Worm (Caenorhabditis elegans) whole organism, L3 larva: Measurements from ENCODE around the gene srw-89.

Source experiments
- ama-1 ChIP-seq: fragments of 150-350 bp; optimal IDR thresholded peaks from 2 replicates; lab custom pipeline; 2018
- ceh-82 ChIP-seq: fragments of 150-350 bp; optimal IDR thresholded peaks from 2 replicates; lab custom pipeline; 2014; ENCODE audit warnings: missing biosample characterization, missing genetic modification characterization
- ceh-9 ChIP-seq: sonication (generic microtip); optimal IDR thresholded peaks from 2 replicates; lab custom pipeline; 2018; ENCODE audit warnings: missing biosample characterization, missing genetic modification characterization
- elt-2 ChIP-seq: sonication (generic microtip); optimal IDR thresholded peaks from 2 replicates; lab custom pipeline; 2016; ENCODE audit warnings: missing genetic modification reagents, mild to moderate bottlenecking, missing genetic modification characterization, missing compliant biosample characterization
- fkh-10 ChIP-seq: sonication (generic microtip); optimal IDR thresholded peaks from 2 replicates; lab custom pipeline; 2017; ENCODE audit warnings: missing biosample characterization, missing genetic modification reagents, missing genetic modification characterization
- fos-1 ChIP-seq: fragments of 150-350 bp; optimal IDR thresholded peaks from 2 replicates; lab custom pipeline; 2014; ENCODE audit warnings: missing biosample characterization, missing genetic modification characterization
- lin-39 ChIP-seq: fragments of 150-350 bp; optimal IDR thresholded peaks from 2 replicates; lab custom pipeline; 2018; ENCODE audit warnings: missing biosample characterization, missing genetic modification reagents, missing genetic modification characterization
- nhr-237 ChIP-seq: fragments of 150-350 bp; optimal IDR thresholded peaks from 2 replicates; lab custom pipeline; 2014; ENCODE audit warnings: missing biosample characterization, missing genetic modification characterization
- nhr-28 ChIP-seq: fragments of 150-350 bp; optimal IDR thresholded peaks from 2 replicates; lab custom pipeline; 2014; ENCODE audit warnings: missing biosample characterization, missing genetic modification characterization
- pha-4 ChIP-seq: fragments of 150-350 bp; optimal IDR thresholded peaks from 2 replicates; lab custom pipeline; 2014; ENCODE audit warnings: missing biosample characterization, missing genetic modification reagents, missing genetic modification characterization
- skn-1 ChIP-seq: fragments of 150-350 bp; optimal IDR thresholded peaks from 2 replicates; lab custom pipeline; 2014; ENCODE audit warnings: missing biosample characterization, missing genetic modification characterization
- zag-1 ChIP-seq: fragments of 150-350 bp; optimal IDR thresholded peaks from 2 replicates; lab custom pipeline; 2014; ENCODE audit warnings: missing biosample characterization, missing genetic modification characterization

DNA sequence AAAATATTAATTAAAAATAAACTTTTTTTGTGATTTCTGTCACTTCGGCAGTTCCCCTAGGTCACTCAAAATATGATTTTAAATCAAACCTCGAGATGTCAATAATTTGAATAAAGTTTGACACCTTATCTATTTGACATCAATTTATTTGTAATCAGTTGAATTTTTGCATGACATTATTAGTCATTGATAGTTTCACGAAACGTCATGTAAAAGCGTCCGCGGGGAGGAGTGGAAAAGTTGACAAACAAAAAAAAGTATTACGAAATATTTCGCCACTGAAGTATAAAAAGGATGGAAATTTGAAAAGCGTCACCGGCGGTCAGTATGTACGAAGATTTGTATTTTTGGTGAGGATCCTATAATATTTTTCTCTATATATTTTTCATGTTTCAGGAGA, 7.9 kb downstream of the srw-89 start, which contains the start of gene K09D9.1:
- TF ChIP-seq nhr-28 (tag; lab: Kevin White, UChicago): no peak
- no peak for TF ChIP-seq fkh-10 (GFP tag; lab: Kevin White, UChicago)
- no peak for TF ChIP-seq fos-1 (tag; lab: Kevin White, UChicago)
- TF ChIP-seq nhr-237 (tag; lab: Kevin White, UChicago): no peak
- no peak for TF ChIP-seq ama-1 (lab: Kevin White, UChicago)
- TF ChIP-seq pha-4 (tag; lab: Kevin White, UChicago): no peak
- TF ChIP-seq elt-2: peak; percentile 92
- TF ChIP-seq skn-1 (tag; lab: Kevin White, UChicago): no peak
- no peak for TF ChIP-seq ceh-9 (tag; lab: Kevin White, UChicago)
- TF ChIP-seq zag-1 (tag; lab: Kevin White, UChicago): no peak
- no peak for TF ChIP-seq ceh-82 (tag; lab: Kevin White, UChicago)
- no peak for TF ChIP-seq lin-39
